Fruit fly (Drosophila melanogaster) whole organism: ENCODE measurements around the gene epsilonCOP.

ENCODE experiments used
- CG8478 ChIP-seq: fragments of >200 bp; optimal IDR thresholded peaks from 2 replicates; lab custom pipeline; 2018; ENCODE audit warnings: inconsistent platforms
- Dll ChIP-seq: fragments of >200 bp; optimal IDR thresholded peaks from 2 replicates; lab custom pipeline; 2017
- EcR ChIP-seq, 2 experiments: fragments of >200 bp; optimal IDR thresholded peaks; 2 replicates each; lab custom pipeline; 2017; ENCODE audit warnings: missing biosample characterization in 2 of 2, missing genetic modification characterization in 2 of 2, missing genetic modification reagents in 2 of 2
- pan ChIP-seq: fragments of >200 bp; optimal IDR thresholded peaks from 2 replicates; lab custom pipeline; 2017
- psq ChIP-seq: fragments of >200 bp; optimal IDR thresholded peaks from 2 replicates; lab custom pipeline; 2017
- usp ChIP-seq: fragments of >200 bp; optimal IDR thresholded peaks from 2 replicates; lab custom pipeline; 2017; ENCODE audit warnings: missing biosample characterization, missing genetic modification characterization, mixed read lengths

The epsilonCOP gene

dm6 chr2L:6464270-6464669 is 24.6 kb upstream of the epsilonCOP start:
- TF ChIP-seq psq (lab: Kevin White, UChicago) (no peak), Dll (lab: Kevin White, UChicago) (no peak), usp (no peak), EcR (GFP tag; optimal IDR thresholded peaks at IDR 0.05; lab: Kevin White, UChicago) (no peak), CG8478 (lab: Kevin White, UChicago) (no peak), pan (lab: Kevin White, UChicago) (no peak)

- TF ChIP-seq usp = no peak
- no peak for TF ChIP-seq psq (lab: Kevin White, UChicago)
- no peak for TF ChIP-seq pan (lab: Kevin White, UChicago)
- TF ChIP-seq EcR (GFP tag; optimal IDR thresholded peaks at IDR 0.05; lab: Kevin White, UChicago) = no peak
- TF ChIP-seq Dll (lab: Kevin White, UChicago) = no peak
- TF ChIP-seq CG8478 (lab: Kevin White, UChicago) = no peak
Measured at dm6 chr2L:6464780-6465179, 24.1 kb upstream of the epsilonCOP start.

- no peak for TF ChIP-seq Dll (lab: Kevin White, UChicago)
- no peak for TF ChIP-seq psq (lab: Kevin White, UChicago)
- no peak for TF ChIP-seq CG8478 (lab: Kevin White, UChicago)
Measured at dm6 chr2L:6465497-6465896, 23.4 kb upstream of the epsilonCOP start, which contains the start of gene Rchy1. Rchy1 (minus strand) TSS chr2L:6465669.

- no peak for TF ChIP-seq usp
- TF ChIP-seq Dll (lab: Kevin White, UChicago) = no peak
- no peak for TF ChIP-seq CG8478 (lab: Kevin White, UChicago)
- no peak for TF ChIP-seq pan (lab: Kevin White, UChicago)
- no peak for TF ChIP-seq psq (lab: Kevin White, UChicago)
- TF ChIP-seq EcR (GFP tag; optimal IDR thresholded peaks at IDR 0.05; lab: Kevin White, UChicago) = no peak
Measured at dm6 chr2L:6467509-6467908, 21.4 kb upstream of the epsilonCOP start, which contains the start of gene HemK1. HemK1 (minus strand) TSS chr2L:6467698.

dm6 chr2L:6470100-6470644 is 18.7 kb upstream of the epsilonCOP start:
- TF ChIP-seq CG8478 (lab: Kevin White, UChicago) (no peak), usp (no peak), pan (lab: Kevin White, UChicago) (no peak), psq (lab: Kevin White, UChicago) (no peak), Dll (lab: Kevin White, UChicago) (no peak), EcR (GFP tag; optimal IDR thresholded peaks at IDR 0.05; lab: Kevin White, UChicago) (no peak)

- TF ChIP-seq Dll (lab: Kevin White, UChicago) (no peak), pan (lab: Kevin White, UChicago) (peak; percentile 81)
Measured at dm6 chr2L:6471978-6472776, 16.7 kb upstream of the epsilonCOP start.

DNA sequence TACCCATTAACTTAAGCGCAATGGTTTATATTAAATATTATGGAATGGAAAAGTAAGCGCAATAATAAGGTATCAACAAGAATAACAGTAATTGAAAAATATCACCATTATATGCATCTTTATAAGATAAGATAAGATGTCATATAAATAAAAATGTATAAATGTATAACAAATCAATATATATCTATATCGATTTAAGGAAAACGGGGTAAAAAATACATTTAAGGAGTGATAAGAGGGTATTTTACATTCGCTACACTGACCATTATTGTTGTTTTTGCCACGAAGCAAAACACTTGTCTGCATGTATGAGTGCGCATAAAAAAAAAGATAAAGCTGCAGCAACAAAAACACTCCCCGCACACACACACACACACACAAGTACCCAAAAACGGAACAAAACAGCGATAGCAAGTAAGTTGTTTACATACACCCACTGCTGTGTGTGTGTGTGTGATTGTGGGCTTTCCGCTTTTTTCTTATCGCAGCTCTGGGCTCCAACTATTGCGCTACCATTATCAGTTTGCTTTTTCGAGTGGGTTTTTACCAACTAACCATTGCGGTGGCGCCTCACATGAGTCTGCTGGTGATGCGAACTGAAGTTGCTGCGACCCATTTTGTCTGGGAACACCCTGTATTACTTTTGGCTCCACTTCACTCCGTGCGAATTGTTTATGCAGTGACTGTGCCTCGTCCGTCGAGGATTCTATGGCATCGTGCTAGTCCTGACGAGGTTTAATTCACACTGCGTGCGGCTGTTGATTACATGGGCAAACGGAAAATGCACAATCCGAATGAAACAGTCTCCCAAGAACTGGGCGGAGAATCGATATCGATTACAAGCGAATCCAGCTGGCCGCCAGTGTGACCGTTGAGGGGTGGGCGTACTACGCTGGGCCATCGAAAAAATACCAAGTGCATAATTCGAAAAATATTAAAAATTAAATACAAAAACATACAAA is 15.5 kb upstream of the epsilonCOP start, which contains the start of gene mmy:
Gene mmy (minus strand): TSS at position 829 of the 962 bp plus-strand sequence.
- TF ChIP-seq EcR (GFP tag; optimal IDR thresholded peaks at IDR 0.05; lab: Kevin White, UChicago) (no peak), Dll (lab: Kevin White, UChicago) (no peak), usp (no peak), pan (lab: Kevin White, UChicago) (peak; percentile 79), CG8478 (lab: Kevin White, UChicago) (no peak)

DNA sequence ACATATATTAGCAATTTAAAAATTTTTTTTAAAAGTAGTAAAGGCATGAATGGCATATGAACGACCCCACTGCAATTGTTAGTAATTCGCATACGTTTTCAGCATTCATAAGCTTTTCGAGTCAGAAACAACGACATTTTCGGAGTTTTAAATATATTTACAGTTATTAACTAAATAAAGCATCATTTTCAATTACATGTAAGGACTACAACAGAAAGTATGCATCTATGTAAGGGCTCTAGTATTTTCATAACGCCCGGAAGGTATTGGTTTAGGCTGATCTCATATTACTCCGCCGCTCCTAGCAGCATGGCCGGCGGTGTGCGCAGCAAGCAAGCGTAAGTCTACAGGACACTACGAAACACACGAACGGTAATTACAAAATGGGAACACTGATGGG is 14.6 kb upstream of the epsilonCOP start:
- TF ChIP-seq psq (lab: Kevin White, UChicago) (no peak), usp (no peak), EcR (GFP tag; optimal IDR thresholded peaks at IDR 0.05; lab: Kevin White, UChicago) (no peak), pan (lab: Kevin White, UChicago) (no peak), Dll (lab: Kevin White, UChicago) (no peak)

- no peak for TF ChIP-seq usp
- no peak for TF ChIP-seq CG8478 (lab: Kevin White, UChicago)
- TF ChIP-seq pan (lab: Kevin White, UChicago) = no peak
Measured at dm6 chr2L:6474878-6475582, 13.9 kb upstream of the epsilonCOP start.

- TF ChIP-seq Dll (lab: Kevin White, UChicago) = no peak
- TF ChIP-seq usp = no peak
- no peak for TF ChIP-seq pan (lab: Kevin White, UChicago)
- TF ChIP-seq psq (lab: Kevin White, UChicago) = no peak
- TF ChIP-seq CG8478 (lab: Kevin White, UChicago) = no peak
- TF ChIP-seq EcR (GFP tag; optimal IDR thresholded peaks at IDR 0.05; lab: Kevin White, UChicago) = no peak
Measured at dm6 chr2L:6476753-6477152, 12.1 kb upstream of the epsilonCOP start, which contains the start of gene CG9536. CG9536 (minus strand) TSS chr2L:6476975.
